Worm (Caenorhabditis elegans) whole organism, late embryonic: Measurements from ENCODE around the gene dct-1.

Experiments
- ceh-30 ChIP-seq: fragments of 150-350 bp; optimal IDR thresholded peaks from 2 replicates; lab custom pipeline; 2014; ENCODE audit warnings: missing biosample characterization, missing genetic modification characterization
- nhr-11 ChIP-seq: fragments of 150-350 bp; optimal IDR thresholded peaks from 2 replicates; lab custom pipeline; 2014; ENCODE audit warnings: missing biosample characterization, missing genetic modification characterization

- TF ChIP-seq ceh-30 (tag; lab: Kevin White, UChicago) (no peak), nhr-11 (no peak)
Measured at ce11 chrX:7968537-7968936, 14.4 kb downstream of the dct-1 start.
